Fruit fly (Drosophila melanogaster) whole organism, wandering third instar larva: Measurements from ENCODE around the gene CG44044.

ENCODE experiments used
- Abd-B ChIP-seq: fragments of >200 bp; optimal IDR thresholded peaks from 2 replicates; lab custom pipeline; 2017; ENCODE audit warnings: missing biosample characterization, missing genetic modification characterization
- CG32264 ChIP-seq: fragments of 200-800 bp; sonication (Bioruptor generic); optimal IDR thresholded peaks from 2 replicates; lab custom pipeline; 2016; ENCODE audit warnings: missing biosample characterization, missing genetic modification characterization
- CG9705 ChIP-seq: fragments of 200-800 bp; sonication (Bioruptor generic); optimal IDR thresholded peaks from 2 replicates; lab custom pipeline; 2018; ENCODE audit warnings: missing biosample characterization, mild to moderate bottlenecking, missing genetic modification characterization
- CrebA ChIP-seq: fragments of 200-800 bp; sonication (Bioruptor generic); optimal IDR thresholded peaks from 2 replicates; lab custom pipeline; 2016; ENCODE audit warnings: missing biosample characterization, mild to moderate bottlenecking, missing genetic modification characterization, borderline replicate concordance
- Dfd ChIP-seq: fragments of >200 bp; optimal IDR thresholded peaks from 2 replicates; lab custom pipeline; 2017; ENCODE audit warnings: missing biosample characterization, missing genetic modification characterization
- Dif ChIP-seq: fragments of 200-275, 200-300 bp; sonication (Bioruptor generic); optimal IDR thresholded peaks from 2 replicates; lab custom pipeline; 2018; ENCODE audit warnings: missing biosample characterization, missing genetic modification characterization; ENCODE audit not compliant: partially characterized antibody
- GATAd ChIP-seq: sonication (Bioruptor generic); optimal IDR thresholded peaks from 2 replicates; lab custom pipeline; 2016; ENCODE audit warnings: missing biosample characterization, missing genetic modification characterization
- HLH106 ChIP-seq: fragments of 200-800 bp; optimal IDR thresholded peaks from 3 replicates; lab custom pipeline; 2019; ENCODE audit warnings: missing biosample characterization, mild to moderate bottlenecking, missing genetic modification characterization, moderate library complexity
- Hnf4 ChIP-seq: fragments of 200-800 bp; sonication (Bioruptor generic); optimal IDR thresholded peaks from 2 replicates; lab custom pipeline; 2016; ENCODE audit warnings: missing biosample characterization, mild to moderate bottlenecking, missing genetic modification characterization
- Hr78 ChIP-seq: fragments of >200 bp; optimal IDR thresholded peaks from 2 replicates; lab custom pipeline; 2017; ENCODE audit warnings: missing biosample characterization, missing genetic modification characterization
- Hr83 ChIP-seq: fragments of 200-300 bp; sonication (Bioruptor generic); optimal IDR thresholded peaks from 2 replicates; lab custom pipeline; 2016; ENCODE audit warnings: missing biosample characterization, mild to moderate bottlenecking, missing genetic modification characterization, moderate library complexity; ENCODE audit not compliant: poor library complexity, severe bottlenecking
- Jra ChIP-seq: sonication (Bioruptor generic); optimal IDR thresholded peaks from 2 replicates; lab custom pipeline; 2016; ENCODE audit warnings: missing biosample characterization, missing genetic modification characterization
- Mio ChIP-seq: sonication (Bioruptor generic); optimal IDR thresholded peaks from 2 replicates; lab custom pipeline; 2016; ENCODE audit warnings: missing biosample characterization, missing genetic modification characterization
- Myc ChIP-seq: fragments of >200 bp; optimal IDR thresholded peaks from 2 replicates; lab custom pipeline; 2017
- N ChIP-seq: fragments of >200 bp; optimal IDR thresholded peaks from 2 replicates; lab custom pipeline; 2018; ENCODE audit warnings: missing biosample characterization, missing external identifiers, missing genetic modification characterization
- OdsH ChIP-seq: fragments of 200-800 bp; sonication (Bioruptor generic); optimal IDR thresholded peaks from 2 replicates; lab custom pipeline; 2016; ENCODE audit warnings: missing biosample characterization, mild to moderate bottlenecking, missing genetic modification characterization
- Rel ChIP-seq, 2 experiments: fragments of 200-800 bp; sonication (Bioruptor generic) in 1 of 2; optimal IDR thresholded peaks; 2 replicates in 1 of 2; 3 replicates in 1 of 2; lab custom pipeline; 2016 to 2019; ENCODE audit warnings: mild to moderate bottlenecking in 2 of 2, missing biosample characterization in 2 of 2, missing genetic modification characterization in 2 of 2, moderate library complexity in 1 of 2
- Sp1 ChIP-seq: fragments of 200-800 bp; sonication (Bioruptor generic); optimal IDR thresholded peaks from 3 replicates; lab custom pipeline; 2019; ENCODE audit warnings: missing biosample characterization, mild to moderate bottlenecking, missing genetic modification characterization, moderate library complexity
- Vsx2 ChIP-seq: fragments of 200-300, 225-300 bp; sonication (Bioruptor generic); optimal IDR thresholded peaks from 2 replicates; lab custom pipeline; 2018; ENCODE audit warnings: missing biosample characterization, missing genetic modification characterization; ENCODE audit not compliant: partially characterized antibody
- br ChIP-seq: fragments of 200-800 bp; sonication (Bioruptor generic); optimal IDR thresholded peaks from 2 replicates; lab custom pipeline; 2016; ENCODE audit warnings: missing biosample characterization, missing genetic modification characterization
- brk ChIP-seq: fragments of 200-800 bp; sonication (Bioruptor generic); optimal IDR thresholded peaks from 2 replicates; lab custom pipeline; 2016; ENCODE audit warnings: missing biosample characterization, mild to moderate bottlenecking, missing genetic modification characterization
- dl ChIP-seq, 2 experiments: fragments of 175-275, 200-275 bp in 1 of 2; fragments of 200-275 bp in 1 of 2; sonication (Bioruptor generic); optimal IDR thresholded peaks; lab custom pipeline; 2018; ENCODE audit warnings: mild to moderate bottlenecking in 2 of 2, missing biosample characterization in 2 of 2, missing genetic modification characterization in 2 of 2, moderate library complexity in 2 of 2; ENCODE audit not compliant: partially characterized antibody in 2 of 2, insufficient read depth in 1 of 2
- dmrt93B ChIP-seq: fragments of 200-800 bp; sonication (Bioruptor generic); optimal IDR thresholded peaks from 2 replicates; lab custom pipeline; 2018; ENCODE audit warnings: missing biosample characterization, mild to moderate bottlenecking, missing genetic modification characterization
- dsf ChIP-seq: sonication (Bioruptor generic); optimal IDR thresholded peaks from 2 replicates; lab custom pipeline; 2016; ENCODE audit warnings: missing biosample characterization, missing genetic modification characterization, borderline replicate concordance
- ey ChIP-seq: fragments of 200-800 bp; sonication (Bioruptor generic); optimal IDR thresholded peaks from 2 replicates; lab custom pipeline; 2016; ENCODE audit warnings: missing biosample characterization, missing genetic modification characterization
- foxo ChIP-seq, 2 experiments: fragments of 200-800 bp; sonication (Bioruptor generic); optimal IDR thresholded peaks; 2 replicates in 1 of 2; 3 replicates in 1 of 2; lab custom pipeline; 2016 to 2017; ENCODE audit warnings: missing biosample characterization in 2 of 2, missing genetic modification characterization in 2 of 2
- fru ChIP-seq: fragments of 200-800 bp; sonication (Bioruptor generic); optimal IDR thresholded peaks from 3 replicates; lab custom pipeline; 2016; ENCODE audit warnings: missing biosample characterization, mild to moderate bottlenecking, missing genetic modification characterization
- h ChIP-seq: fragments of 200-800 bp; sonication (Bioruptor generic); optimal IDR thresholded peaks from 3 replicates; lab custom pipeline; 2016; ENCODE audit warnings: missing biosample characterization, mild to moderate bottlenecking, missing genetic modification characterization
- jim ChIP-seq: fragments of 175-275, 200-325 bp; sonication (Bioruptor generic); optimal IDR thresholded peaks from 2 replicates; lab custom pipeline; 2016; ENCODE audit warnings: missing biosample characterization, mild to moderate bottlenecking, missing genetic modification characterization
- lola ChIP-seq: fragments of >200 bp; optimal IDR thresholded peaks from 2 replicates; lab custom pipeline; 2017; ENCODE audit warnings: missing biosample characterization, missing genetic modification characterization
- pan ChIP-seq: fragments of >200 bp; optimal IDR thresholded peaks from 2 replicates; lab custom pipeline; 2017
- psq ChIP-seq: fragments of 200-800 bp; sonication (Bioruptor generic); optimal IDR thresholded peaks from 3 replicates; lab custom pipeline; 2017; ENCODE audit warnings: missing biosample characterization, mild to moderate bottlenecking, missing genetic modification characterization, moderate library complexity
- rgr ChIP-seq: fragments of 200-800 bp; sonication (Bioruptor generic); optimal IDR thresholded peaks from 3 replicates; lab custom pipeline; 2016; ENCODE audit warnings: missing biosample characterization, mild to moderate bottlenecking, missing genetic modification characterization
- sage ChIP-seq: fragments of 200-800 bp; sonication (Bioruptor generic); optimal IDR thresholded peaks from 2 replicates; lab custom pipeline; 2016; ENCODE audit warnings: missing biosample characterization, mild to moderate bottlenecking, missing genetic modification characterization
- sv ChIP-seq: fragments of 200-800 bp; sonication (Bioruptor generic); optimal IDR thresholded peaks from 3 replicates; lab custom pipeline; 2016; ENCODE audit warnings: missing biosample characterization, missing genetic modification characterization
- tai ChIP-seq: sonication (Bioruptor generic); optimal IDR thresholded peaks from 2 replicates; lab custom pipeline; 2016; ENCODE audit warnings: missing biosample characterization, missing genetic modification characterization
- usp ChIP-seq: fragments of >200 bp; optimal IDR thresholded peaks from 2 replicates; lab custom pipeline; 2017; ENCODE audit warnings: missing biosample characterization, missing genetic modification characterization
- woc ChIP-seq: sonication (Bioruptor generic); optimal IDR thresholded peaks from 2 replicates; lab custom pipeline; 2016; ENCODE audit warnings: missing biosample characterization, mild to moderate bottlenecking, missing genetic modification characterization

Gene CG44044

DNA sequence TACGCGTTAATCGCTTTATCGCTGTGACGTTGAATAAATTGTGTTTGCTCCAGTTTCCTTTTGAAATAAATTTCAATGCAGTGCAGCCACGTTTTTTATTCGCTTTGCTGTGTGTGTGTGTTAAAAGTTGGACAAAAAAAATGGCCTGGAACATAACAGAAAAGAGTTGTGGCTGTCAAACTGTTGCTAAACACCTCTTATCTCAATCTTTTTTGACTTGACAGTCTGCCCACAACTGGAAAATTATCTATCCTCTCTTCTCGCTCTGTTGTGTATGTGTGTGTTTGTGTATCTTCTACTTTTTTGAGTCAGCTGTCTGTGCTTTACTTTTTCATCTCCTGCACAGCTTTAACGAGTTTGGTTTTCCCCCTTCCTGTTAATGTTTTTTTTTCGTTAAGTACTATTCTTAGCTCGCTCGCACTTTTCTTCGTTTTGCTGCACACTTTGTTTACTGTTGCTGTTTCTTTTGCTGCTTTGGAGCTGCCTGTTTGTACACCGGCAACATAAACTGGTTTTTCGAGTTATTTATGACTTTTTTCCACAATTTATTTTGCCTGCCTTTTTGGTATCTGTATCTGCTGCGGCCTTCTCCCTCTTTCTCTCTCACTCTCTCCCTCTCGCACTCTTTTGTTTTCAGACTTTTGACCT is 40.5 kb upstream of the CG44044 start:
- TF ChIP-seq fru (GFP tag; lab: Kevin White, UChicago) (no peak), Abd-B (no peak), Rel (GFP tag; optimal IDR thresholded peaks at IDR 0.05; lab: Kevin White, UChicago) (no peak), Rel (tag; optimal IDR thresholded peaks at IDR 0.05; lab: Kevin White, UChicago) (peak; percentile 63), dsf (GFP tag; lab: Kevin White, UChicago) (no peak), jim (GFP tag; lab: Kevin White, UChicago) (no peak), CG9705 (GFP tag; lab: Kevin White, UChicago) (no peak), pan (lab: Kevin White, UChicago) (no peak), Sp1 (no peak), brk (GFP tag; lab: Kevin White, UChicago) (peak; percentile 9), psq (peak; percentile 87), Dif (GFP tag; lab: Kevin White, UChicago) (peak; percentile 37), CrebA (GFP tag; lab: Kevin White, UChicago) (no peak), dl (GFP tag; optimal IDR thresholded peaks at IDR 0.05; lab: Kevin White, UChicago; ENCODE audit: insufficient read depth in 1 of 2, partially characterized antibody in 2 of 2) (peak in 1 of 2 experiments; percentile 42), Vsx2 (GFP tag; lab: Kevin White, UChicago) (peak; percentile 71), Hnf4 (GFP tag; lab: Kevin White, UChicago) (no peak), br (GFP tag; lab: Kevin White, UChicago) (no peak)
- TF ChIP-seq, all 38 proteins: peak for 6

DNA sequence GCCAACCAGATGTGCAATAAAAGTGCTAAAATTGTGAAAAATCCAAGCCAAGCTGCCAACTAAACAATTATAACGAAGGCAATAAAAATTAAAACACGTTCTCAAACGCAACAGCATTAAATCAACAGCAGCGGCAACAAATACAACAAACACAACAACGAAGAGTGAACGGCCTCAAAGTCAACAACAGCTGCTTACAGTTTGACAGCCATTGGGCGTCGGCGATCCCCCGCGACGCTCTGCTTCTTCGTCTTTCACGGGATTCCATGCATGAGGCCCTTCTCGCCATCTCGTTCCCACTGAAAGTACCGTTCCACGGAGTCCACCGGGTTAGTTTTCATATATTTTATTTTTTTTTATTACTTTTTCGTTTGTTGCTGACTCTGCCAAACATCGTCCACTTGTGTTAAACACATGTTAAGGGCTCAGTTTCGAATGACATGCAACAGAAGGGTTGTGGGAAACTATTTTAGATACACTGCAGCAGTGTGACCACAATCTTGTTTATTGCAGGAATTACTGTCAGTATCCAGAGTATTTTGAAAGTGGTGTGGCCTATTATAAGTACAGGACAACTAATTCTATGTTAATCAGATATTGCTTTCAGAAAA is 39.5 kb upstream of the CG44044 start:
- peak; percentile 62 for TF ChIP-seq Hnf4 (GFP tag; lab: Kevin White, UChicago)
- peak; percentile 23 for TF ChIP-seq br (GFP tag; lab: Kevin White, UChicago)
- no peak for TF ChIP-seq CG9705 (GFP tag; lab: Kevin White, UChicago)
- TF ChIP-seq Dfd = no peak
- no peak for TF ChIP-seq pan (lab: Kevin White, UChicago)
- TF ChIP-seq Vsx2 (GFP tag; lab: Kevin White, UChicago) = no peak
- TF ChIP-seq Rel (GFP tag; optimal IDR thresholded peaks at IDR 0.05; lab: Kevin White, UChicago) = no peak
- TF ChIP-seq Rel (tag; optimal IDR thresholded peaks at IDR 0.05; lab: Kevin White, UChicago) = peak; percentile 67
- no peak for TF ChIP-seq GATAd (GFP tag; lab: Kevin White, UChicago)
- TF ChIP-seq CG32264 = no peak
- no peak for TF ChIP-seq sv (GFP tag; lab: Kevin White, UChicago)
- TF ChIP-seq jim (GFP tag; lab: Kevin White, UChicago) = peak; percentile 80
- TF ChIP-seq N (GFP tag; lab: Kevin White, UChicago) = no peak
- TF ChIP-seq dsf (GFP tag; lab: Kevin White, UChicago) = no peak
- no peak for TF ChIP-seq Sp1
- no peak for TF ChIP-seq woc
- TF ChIP-seq OdsH = peak; percentile 59
- peak; percentile 10 for TF ChIP-seq fru (GFP tag; lab: Kevin White, UChicago)
- TF ChIP-seq ey = no peak
- TF ChIP-seq foxo (GFP tag; optimal IDR thresholded peaks at IDR 0.05; lab: Kevin White, UChicago) = peak in 1 of 2 experiments; percentile 27
- TF ChIP-seq Abd-B = no peak
- no peak for TF ChIP-seq Hr78 (GFP tag; lab: Kevin White, UChicago)
- TF ChIP-seq rgr = peak; percentile 55
- TF ChIP-seq brk (GFP tag; lab: Kevin White, UChicago) = no peak
- TF ChIP-seq h (GFP tag; lab: Kevin White, UChicago) = peak; percentile 55
- no peak for TF ChIP-seq Myc (lab: Kevin White, UChicago)
- TF ChIP-seq lola (GFP tag; lab: Kevin White, UChicago) = no peak
- TF ChIP-seq dmrt93B (GFP tag; lab: Kevin White, UChicago) = peak; percentile 18
- peak; percentile 27 for TF ChIP-seq psq
- TF ChIP-seq Hr83 (GFP tag; lab: Kevin White, UChicago) = peak; percentile 60
- peak; percentile 10 for TF ChIP-seq HLH106 (tag; lab: Kevin White, UChicago)
- peak; percentile 74 for TF ChIP-seq tai (GFP tag; lab: Kevin White, UChicago)
- TF ChIP-seq CrebA (GFP tag; lab: Kevin White, UChicago) = no peak
- no peak for TF ChIP-seq usp (GFP tag; lab: Kevin White, UChicago)
- TF ChIP-seq sage (GFP tag; lab: Kevin White, UChicago) = no peak
- no peak for TF ChIP-seq dl (GFP tag; optimal IDR thresholded peaks at IDR 0.05; lab: Kevin White, UChicago; ENCODE audit: insufficient read depth in 1 of 2, partially characterized antibody in 2 of 2)
- no peak for TF ChIP-seq Mio
- TF ChIP-seq Dif (GFP tag; lab: Kevin White, UChicago) = no peak
- TF ChIP-seq Jra = peak; percentile 46
- TF ChIP-seq, all 38 proteins: peak for 15
